Fruit fly (Drosophila melanogaster) whole organism, embryonic: ENCODE data around the gene REG.

Experiments used
- B-H2 ChIP-seq: fragments of 200-800 bp; sonication (Bioruptor generic); optimal IDR thresholded peaks from 2 replicates; lab custom pipeline; 2018; ENCODE audit warnings: missing biosample characterization, mild to moderate bottlenecking, missing genetic modification characterization
- BEAF-32 ChIP-seq: fragments of 200-800 bp; sonication (Bioruptor generic); optimal IDR thresholded peaks from 3 replicates; lab custom pipeline; 2017; ENCODE audit warnings: missing biosample characterization, missing genetic modification characterization, mild to moderate bottlenecking, moderate library complexity, missing genetic modification reagents
- Bgb ChIP-seq: fragments of 200-800 bp; sonication (Bioruptor generic); IDR thresholded peaks from 2 replicates; pipeline ENCODE4 v1.3.6; 2022; ENCODE audit warnings: missing biosample characterization, missing genetic modification characterization; ENCODE audit not compliant: partially characterized antibody
- CG13894 ChIP-seq: fragments of 200-800 bp; sonication (Bioruptor generic); optimal IDR thresholded peaks from 3 replicates; lab custom pipeline; 2018; ENCODE audit warnings: missing biosample characterization, mild to moderate bottlenecking, missing genetic modification characterization, moderate library complexity
- CG1529 ChIP-seq: fragments of 200-800 bp; sonication (Bioruptor generic); optimal IDR thresholded peaks from 3 replicates; lab custom pipeline; 2018; ENCODE audit warnings: missing biosample characterization, missing genetic modification characterization
- CG15479 ChIP-seq: fragments of 200-800 bp; sonication (Bioruptor generic); optimal IDR thresholded peaks from 3 replicates; lab custom pipeline; 2019; ENCODE audit warnings: missing biosample characterization, mild to moderate bottlenecking, missing genetic modification characterization, moderate library complexity
- CG15696 ChIP-seq: fragments of 200-800 bp; sonication (Bioruptor generic); optimal IDR thresholded peaks from 2 replicates; lab custom pipeline; 2019; ENCODE audit warnings: missing biosample characterization, mild to moderate bottlenecking, missing genetic modification characterization, moderate library complexity
- CG42726 ChIP-seq: fragments of 200-800 bp; sonication (Bioruptor generic); IDR thresholded peaks from 2 replicates; pipeline ENCODE4 v1.3.6; 2022; ENCODE audit warnings: missing biosample characterization, missing genetic modification characterization; ENCODE audit not compliant: partially characterized antibody
- CG4730 ChIP-seq: fragments of 200-800 bp; sonication (Bioruptor generic); IDR thresholded peaks from 2 replicates; pipeline ENCODE4 v1.3.6; 2022; ENCODE audit warnings: missing biosample characterization, missing genetic modification characterization
- CG6791 ChIP-seq: fragments of 200-800 bp; sonication (Bioruptor generic); IDR thresholded peaks from 3 replicates; pipeline ENCODE4 v1.3.6; 2022; ENCODE audit warnings: missing biosample characterization, missing genetic modification characterization; ENCODE audit not compliant: partially characterized antibody
- CG7271 ChIP-seq: fragments of 200-800 bp; sonication (Bioruptor generic); optimal IDR thresholded peaks from 2 replicates; lab custom pipeline; 2018; ENCODE audit warnings: missing biosample characterization, mild to moderate bottlenecking, missing genetic modification characterization, moderate library complexity
- CG9609 ChIP-seq: fragments of 200-800 bp; sonication (Bioruptor generic); optimal IDR thresholded peaks from 3 replicates; lab custom pipeline; 2016; ENCODE audit warnings: missing biosample characterization, missing genetic modification characterization
- CTCF ChIP-seq: fragments of 200-800 bp; sonication (Bioruptor generic); optimal IDR thresholded peaks from 2 replicates; lab custom pipeline; 2017; ENCODE audit warnings: missing biosample characterization, mild to moderate bottlenecking, missing genetic modification characterization, moderate library complexity
- Dll ChIP-seq: fragments of 200-800 bp; sonication (Bioruptor generic); IDR thresholded peaks from 4 replicates; pipeline ENCODE4 v1.3.6; 2022; ENCODE audit warnings: missing biosample characterization, missing genetic modification characterization; ENCODE audit not compliant: partially characterized antibody
- Dp ChIP-seq: fragments of 200-800 bp; sonication (Bioruptor generic); optimal IDR thresholded peaks from 2 replicates; lab custom pipeline; 2018; ENCODE audit warnings: missing biosample characterization, mild to moderate bottlenecking, missing genetic modification characterization, moderate library complexity
- Dref ChIP-seq: fragments of 200-800 bp; sonication (Bioruptor generic); IDR thresholded peaks from 2 replicates; pipeline ENCODE4 v1.3.6; 2022; ENCODE audit warnings: missing biosample characterization, missing genetic modification characterization
- Ets97D ChIP-seq: fragments of 200-800 bp; sonication (Bioruptor generic); optimal IDR thresholded peaks from 3 replicates; lab custom pipeline; 2016; ENCODE audit warnings: missing biosample characterization, missing genetic modification characterization
- Fer1 ChIP-seq: fragments of 200-800 bp; sonication (Bioruptor generic); optimal IDR thresholded peaks from 2 replicates; lab custom pipeline; 2017; ENCODE audit warnings: missing biosample characterization, mild to moderate bottlenecking, missing genetic modification characterization
- MBD-R2 ChIP-seq: fragments of 200-800 bp; sonication (Bioruptor generic); IDR thresholded peaks from 2 replicates; pipeline ENCODE4 v1.3.6; 2022; ENCODE audit warnings: missing biosample characterization, missing genetic modification characterization
- MESR4 ChIP-seq: fragments of 200-800 bp; sonication (Bioruptor generic); optimal IDR thresholded peaks from 2 replicates; lab custom pipeline; 2018; ENCODE audit warnings: missing biosample characterization, mild to moderate bottlenecking, missing genetic modification characterization, moderate library complexity
- Med ChIP-seq: fragments of 200-800 bp; sonication (Bioruptor generic); peaks from one replicate; lab custom pipeline; 2016; ENCODE audit warnings: missing biosample characterization, missing genetic modification characterization, mild to moderate bottlenecking, inconsistent platforms, moderate library complexity
- Opbp ChIP-seq: fragments of 200-800 bp; sonication (Bioruptor generic); IDR thresholded peaks from 3 replicates; pipeline ENCODE4 v1.3.6; 2022; ENCODE audit warnings: missing biosample characterization, missing genetic modification characterization; ENCODE audit not compliant: partially characterized antibody
- Sry-δ ChIP-seq: fragments of 200-800 bp; sonication (Bioruptor generic); optimal IDR thresholded peaks from 2 replicates; lab custom pipeline; 2016; ENCODE audit warnings: missing biosample characterization, missing genetic modification characterization
- amos ChIP-seq: fragments of 200-800 bp; sonication (Bioruptor generic); IDR thresholded peaks from 2 replicates; pipeline ENCODE4 v1.3.6; 2022; ENCODE audit warnings: missing biosample characterization, missing genetic modification characterization; ENCODE audit not compliant: partially characterized antibody
- bbx ChIP-seq: fragments of 200-800 bp; sonication (Bioruptor generic); IDR thresholded peaks from 2 replicates; pipeline ENCODE4 v1.3.6; 2022; ENCODE audit warnings: missing biosample characterization, missing genetic modification characterization; ENCODE audit not compliant: partially characterized antibody
- btn ChIP-seq: fragments of 200-800 bp; sonication (Bioruptor generic); optimal IDR thresholded peaks from 2 replicates; lab custom pipeline; 2016; ENCODE audit warnings: missing biosample characterization, missing genetic modification characterization
- dmrt11E ChIP-seq: fragments of 200-800 bp; sonication (Bioruptor generic); optimal IDR thresholded peaks from 3 replicates; lab custom pipeline; 2018; ENCODE audit warnings: missing biosample characterization, mild to moderate bottlenecking, missing genetic modification characterization, moderate library complexity
- emc ChIP-seq: fragments of 200-800 bp; sonication (Bioruptor generic); optimal IDR thresholded peaks from 2 replicates; lab custom pipeline; 2016; ENCODE audit warnings: missing biosample characterization, missing genetic modification characterization
- fd102C ChIP-seq: fragments of 200-800 bp; sonication (Bioruptor generic); optimal IDR thresholded peaks from 2 replicates; lab custom pipeline; 2018; ENCODE audit warnings: missing biosample characterization, mild to moderate bottlenecking, missing genetic modification characterization, moderate library complexity
- hbn ChIP-seq: fragments of 200-800 bp; sonication (Bioruptor generic); IDR thresholded peaks from 2 replicates; pipeline ENCODE4 v1.3.6; 2022; ENCODE audit warnings: missing biosample characterization, missing genetic modification characterization; ENCODE audit not compliant: partially characterized antibody
- insv ChIP-seq, 2 experiments: fragments of 200-800 bp; sonication (Bioruptor generic); optimal IDR thresholded peaks; 3 replicates each; lab custom pipeline; 2016 to 2018; ENCODE audit warnings: missing biosample characterization in 2 of 2, missing genetic modification characterization in 2 of 2
- kni ChIP-seq: fragments of 200-800 bp; sonication (Bioruptor generic); optimal IDR thresholded peaks from 3 replicates; lab custom pipeline; 2017; ENCODE audit warnings: mild to moderate bottlenecking, missing biosample characterization, missing genetic modification reagents, missing genetic modification characterization
- mam ChIP-seq: fragments of 200-800 bp; sonication (Bioruptor generic); optimal IDR thresholded peaks from 3 replicates; lab custom pipeline; 2016; ENCODE audit warnings: missing biosample characterization, missing genetic modification characterization
- mld ChIP-seq: fragments of 200-800 bp; sonication (Bioruptor generic); IDR thresholded peaks from 3 replicates; pipeline ENCODE4 v1.3.6; 2022; ENCODE audit warnings: missing biosample characterization, missing genetic modification characterization; ENCODE audit not compliant: partially characterized antibody
- nerfin-2 ChIP-seq: fragments of 200-800 bp; sonication (Bioruptor generic); IDR thresholded peaks from 2 replicates; pipeline ENCODE4 v1.3.6; 2022; ENCODE audit warnings: missing biosample characterization, missing genetic modification characterization; ENCODE audit not compliant: partially characterized antibody
- pzg ChIP-seq: fragments of 200-800 bp; sonication (Bioruptor generic); optimal IDR thresholded peaks from 3 replicates; lab custom pipeline; 2018; ENCODE audit warnings: missing biosample characterization, mild to moderate bottlenecking, missing genetic modification characterization, moderate library complexity
- slbo ChIP-seq: fragments of 200-800 bp; sonication (Bioruptor generic); IDR thresholded peaks from 2 replicates; pipeline ENCODE4 v1.3.6; 2022; ENCODE audit warnings: missing biosample characterization, missing genetic modification characterization
- sna ChIP-seq: fragments of 200-800 bp; sonication (Bioruptor generic); IDR thresholded peaks from 2 replicates; pipeline ENCODE4 v1.3.6; 2022; ENCODE audit warnings: missing biosample characterization, missing genetic modification characterization; ENCODE audit not compliant: partially characterized antibody
- stwl ChIP-seq: fragments of 200-800 bp; sonication (Bioruptor generic); optimal IDR thresholded peaks from 3 replicates; lab custom pipeline; 2018; ENCODE audit warnings: missing biosample characterization, mild to moderate bottlenecking, missing genetic modification characterization, moderate library complexity
- z ChIP-seq: fragments of 200-800 bp; sonication (Bioruptor generic); IDR thresholded peaks from 3 replicates; pipeline ENCODE4 v1.3.6; 2022; ENCODE audit warnings: missing biosample characterization, missing genetic modification characterization
- zen ChIP-seq: fragments of 200-800 bp; sonication (Bioruptor generic); optimal IDR thresholded peaks from 3 replicates; lab custom pipeline; 2018; ENCODE audit warnings: missing biosample characterization, mild to moderate bottlenecking, missing genetic modification characterization, moderate library complexity

REG gene

DNA sequence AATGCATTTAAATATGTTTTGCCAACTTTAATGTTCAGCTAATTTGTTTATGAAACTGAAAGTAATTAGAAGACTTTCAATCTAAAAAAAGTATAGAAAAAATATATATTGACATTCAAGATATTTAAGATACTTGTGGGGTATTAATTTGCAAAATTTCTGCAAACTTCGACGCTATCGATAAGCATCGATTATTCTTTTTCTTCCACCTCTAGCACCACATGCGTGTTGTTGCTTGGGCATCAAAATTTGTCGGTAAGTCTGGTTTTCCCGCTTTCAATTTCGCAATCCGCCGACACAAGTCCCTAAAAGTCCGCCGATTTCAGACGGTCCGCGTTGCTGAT is at the start of gene REG:
TSS of gene REG (plus strand) at position 188 of the 344 bp plus-strand sequence.
- TF ChIP-seq CG13894 (tag; lab: Kevin White, UChicago) (no peak), Fer1 (GFP tag; lab: Kevin White, UChicago) (no peak), mam (GFP tag; lab: Kevin White, UChicago) (no peak), Dref (peak; percentile 62), Opbp (GFP tag; lab: Robert Waterston, UW) (peak; percentile 39; the same call in 1 of the 3 replicates), CG9609 (GFP tag; lab: Kevin White, UChicago) (no peak), MBD-R2 (peak; percentile 49; the same call in 1 of the 2 replicates), sna (no peak), z (GFP tag; lab: Robert Waterston, UW) (no peak), stwl (tag; lab: Kevin White, UChicago) (no peak), amos (GFP tag; lab: Robert Waterston, UW) (peak; percentile 53; the same call in 1 of the 2 replicates), bbx (GFP tag; lab: Robert Waterston, UW) (peak; percentile 14; the same call in 1 of the 2 replicates), CTCF (GFP tag; lab: Kevin White, UChicago) (no peak), pzg (GFP tag; lab: Kevin White, UChicago) (peak; percentile 2), Bgb (GFP tag; lab: Robert Waterston, UW) (peak; percentile 39), CG4730 (GFP tag; lab: Robert Waterston, UW) (no peak), Dll (GFP tag; lab: Robert Waterston, UW) (0 out of 4 replicates have a peak, but pooled peaks have one; percentile 59), kni (GFP tag; lab: Kevin White, UChicago) (no peak), emc (GFP tag; lab: Kevin White, UChicago) (no peak), CG42726 (GFP tag; lab: Robert Waterston, UW) (no peak), insv (GFP tag; optimal IDR thresholded peaks at IDR 0.05; lab: Kevin White, UChicago) (no peak), B-H2 (GFP tag; lab: Kevin White, UChicago) (no peak), hbn (GFP tag; lab: Robert Waterston, UW) (peak; percentile 48; the same call in 1 of the 2 replicates), Dp (GFP tag; lab: Kevin White, UChicago) (peak; percentile 34), CG6791 (GFP tag; lab: Robert Waterston, UW) (peak; percentile 44; the same call in 1 of the 3 replicates), Sry-δ (peak; percentile 58), mld (0 out of 3 replicates have a peak, but pooled peaks have one; percentile 46), btn (GFP tag; lab: Kevin White, UChicago) (no peak), slbo (GFP tag; lab: Robert Waterston, UW) (peak; percentile 7; the same call in 1 of the 2 replicates), MESR4 (GFP tag; lab: Kevin White, UChicago) (peak; percentile 69), nerfin-2 (GFP tag; lab: Robert Waterston, UW) (0 out of 2 replicates have a peak, but pooled peaks have one; percentile 29), BEAF-32 (peak; percentile 23), fd102C (GFP tag; lab: Kevin White, UChicago) (no peak), dmrt11E (tag; lab: Kevin White, UChicago) (no peak)

DNA sequence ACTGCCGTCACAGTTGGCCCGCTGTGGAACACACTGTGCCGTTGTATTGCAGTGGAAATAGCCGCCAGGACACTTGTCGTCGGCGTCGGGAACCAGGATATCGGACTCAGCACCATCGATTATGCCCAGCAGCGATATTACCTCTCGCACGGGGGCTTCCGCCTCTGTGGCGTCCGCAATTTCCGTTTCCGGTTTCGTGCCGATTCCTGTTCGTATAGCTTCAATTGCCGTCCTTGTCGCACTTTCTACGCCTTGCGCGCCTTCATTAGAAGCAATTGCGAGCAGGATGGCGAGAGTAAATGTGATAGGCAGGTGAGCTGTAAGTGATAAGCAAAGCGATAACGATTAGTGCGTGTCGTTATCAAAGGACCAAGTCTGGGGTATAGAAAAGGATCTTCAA is 39.3 kb upstream of the REG start:
- TF ChIP-seq CG7271 (tag; lab: Kevin White, UChicago) (peak; percentile 68), CG15696 (tag; lab: Kevin White, UChicago) (no peak), Ets97D (peak; percentile 26), Med (peak; percentile 32), zen (peak; percentile 15), CG15479 (GFP tag; lab: Kevin White, UChicago) (peak; percentile 70), CG1529 (GFP tag; lab: Kevin White, UChicago) (no peak)
